Worm (Caenorhabditis elegans) whole organism, L4 larva: ENCODE data around the gene nhr-155.

Source experiments
- F49E8.2 ChIP-seq: sonication (generic microtip); optimal IDR thresholded peaks from 2 replicates; lab custom pipeline; 2016; ENCODE audit warnings: missing compliant biosample characterization, mild to moderate bottlenecking, missing genetic modification characterization, borderline replicate concordance
- R02D3.7 ChIP-seq: fragments of 150-350 bp; sonication (generic microtip); optimal IDR thresholded peaks from 3 replicates; lab custom pipeline; 2014; ENCODE audit warnings: missing biosample characterization, missing genetic modification characterization
- arid-1 ChIP-seq: fragments of 200-800 bp; sonication (Bioruptor generic); conservative IDR thresholded peaks from 2 replicates; pipeline ENCODE4 v1.3.6; 2022; ENCODE audit warnings: missing genetic modification reagents, missing genetic modification characterization, missing compliant biosample characterization
- fkh-10 ChIP-seq: fragments of 150-350 bp; optimal IDR thresholded peaks from 2 replicates; lab custom pipeline; 2014; ENCODE audit warnings: missing biosample characterization, missing genetic modification reagents, missing genetic modification characterization
- hmg-1.1 ChIP-seq: fragments of 200-800 bp; sonication (Bioruptor generic); IDR thresholded peaks from 2 replicates; pipeline ENCODE4 v1.3.6; 2022; ENCODE audit warnings: missing genetic modification reagents, missing genetic modification characterization, missing compliant biosample characterization
- mep-1 ChIP-seq: fragments of 150-350 bp; sonication (generic microtip); optimal IDR thresholded peaks from 3 replicates; lab custom pipeline; 2014; ENCODE audit warnings: missing biosample characterization, missing genetic modification characterization
- nhr-102 ChIP-seq: sonication (generic microtip); optimal IDR thresholded peaks from 2 replicates; lab custom pipeline; 2016; ENCODE audit warnings: mild to moderate bottlenecking, missing genetic modification characterization, moderate library complexity, missing compliant biosample characterization
- nhr-11 ChIP-seq: fragments of 150-350 bp; optimal IDR thresholded peaks from 2 replicates; lab custom pipeline; 2014; ENCODE audit warnings: missing biosample characterization, missing genetic modification characterization
- nhr-28 ChIP-seq: fragments of 150-350 bp; optimal IDR thresholded peaks from 2 replicates; lab custom pipeline; 2014; ENCODE audit warnings: missing biosample characterization, missing genetic modification characterization
- php-3 ChIP-seq: fragments of 200-800 bp; sonication (Bioruptor generic); IDR thresholded peaks from 2 replicates; pipeline ENCODE4 v1.3.6; 2022; ENCODE audit warnings: missing genetic modification reagents, missing genetic modification characterization, missing compliant biosample characterization
- ztf-11 ChIP-seq: fragments of 150-350 bp; optimal IDR thresholded peaks from 2 replicates; lab custom pipeline; 2014; ENCODE audit warnings: missing biosample characterization, missing genetic modification characterization

ce11 chrV:536571-536970, 2.7 kb upstream of the nhr-155 start, which contains the start of gene C14C6.5:
- TF ChIP-seq arid-1 (no peak), R02D3.7 (tag; lab: Kevin White, UChicago) (no peak), ztf-11 (tag; lab: Kevin White, UChicago) (no peak), fkh-10 (no peak), php-3 (GFP tag; lab: Robert Waterston, UW) (no peak), nhr-11 (no peak), hmg-1.1 (GFP tag; lab: Robert Waterston, UW) (no peak), mep-1 (tag; lab: Kevin White, UChicago) (no peak), F49E8.2 (tag; lab: Kevin White, UChicago) (no peak), nhr-102 (tag; lab: Kevin White, UChicago) (no peak), nhr-28 (tag; lab: Kevin White, UChicago) (no peak)
